Fruit fly (Drosophila melanogaster) whole organism, embryonic: ENCODE results near the gene SuUR.

ENCODE experiments used
- Asciz ChIP-seq: fragments of 200-800 bp; sonication (Bioruptor generic); optimal IDR thresholded peaks from 2 replicates; lab custom pipeline; 2017; ENCODE audit warnings: missing biosample characterization, mild to moderate bottlenecking, missing genetic modification characterization, missing genetic modification reagents
- BEAF-32 ChIP-seq: fragments of 200-800 bp; sonication (Bioruptor generic); optimal IDR thresholded peaks from 3 replicates; lab custom pipeline; 2017; ENCODE audit warnings: missing biosample characterization, missing genetic modification characterization, mild to moderate bottlenecking, moderate library complexity, missing genetic modification reagents
- BtbVII ChIP-seq: fragments of 200-800 bp; sonication (Bioruptor generic); optimal IDR thresholded peaks from 3 replicates; lab custom pipeline; 2017; ENCODE audit warnings: missing biosample characterization, mild to moderate bottlenecking, missing genetic modification characterization
- CG12219 ChIP-seq: fragments of 200-800 bp; sonication (Bioruptor generic); optimal IDR thresholded peaks from 3 replicates; lab custom pipeline; 2018; ENCODE audit warnings: missing biosample characterization, mild to moderate bottlenecking, missing genetic modification characterization
- CG12391 ChIP-seq: fragments of 200-800 bp; sonication (Bioruptor generic); optimal IDR thresholded peaks from 3 replicates; lab custom pipeline; 2018; ENCODE audit warnings: missing biosample characterization, mild to moderate bottlenecking, missing genetic modification characterization, moderate library complexity
- CG13296 ChIP-seq: fragments of 200-800 bp; sonication (Bioruptor generic); optimal IDR thresholded peaks from 3 replicates; lab custom pipeline; 2018; ENCODE audit warnings: missing biosample characterization, mild to moderate bottlenecking, missing genetic modification characterization
- CG15269 ChIP-seq: fragments of 200-800 bp; sonication (Bioruptor generic); optimal IDR thresholded peaks from 2 replicates; lab custom pipeline; 2018; ENCODE audit warnings: missing biosample characterization, mild to moderate bottlenecking, missing genetic modification characterization, moderate library complexity
- CG15601 ChIP-seq: fragments of 200-800 bp; sonication (Bioruptor generic); optimal IDR thresholded peaks from 3 replicates; lab custom pipeline; 2019; ENCODE audit warnings: missing biosample characterization, mild to moderate bottlenecking, missing genetic modification characterization, moderate library complexity
- CG16779 ChIP-seq: fragments of 200-800 bp; sonication (Bioruptor generic); IDR thresholded peaks from 2 replicates; pipeline ENCODE4 v1.3.6; 2022; ENCODE audit warnings: missing biosample characterization, missing genetic modification characterization
- CG16863 ChIP-seq: fragments of 200-800 bp; sonication (Bioruptor generic); optimal IDR thresholded peaks from 3 replicates; lab custom pipeline; 2016; ENCODE audit warnings: missing biosample characterization, missing genetic modification characterization
- CG2120 ChIP-seq: fragments of 200-800 bp; sonication (Bioruptor generic); optimal IDR thresholded peaks from 3 replicates; lab custom pipeline; 2016; ENCODE audit warnings: missing biosample characterization, missing genetic modification characterization
- CG30403 ChIP-seq: fragments of 200-800 bp; sonication (Bioruptor generic); optimal IDR thresholded peaks from 3 replicates; lab custom pipeline; 2016; ENCODE audit warnings: missing biosample characterization, missing genetic modification characterization
- CG31365 ChIP-seq: fragments of 200-800 bp; sonication (Bioruptor generic); optimal IDR thresholded peaks from 2 replicates; lab custom pipeline; 2018; ENCODE audit warnings: missing biosample characterization, mild to moderate bottlenecking, missing genetic modification characterization
- CG31441 ChIP-seq: fragments of 200-800 bp; sonication (Bioruptor generic); IDR thresholded peaks from 2 replicates; pipeline ENCODE4 v1.3.6; 2022; ENCODE audit warnings: missing biosample characterization, missing genetic modification characterization
- CG3281 ChIP-seq: fragments of 200-800 bp; sonication (Bioruptor generic); optimal IDR thresholded peaks from 3 replicates; lab custom pipeline; 2017; ENCODE audit warnings: missing biosample characterization, mild to moderate bottlenecking, missing genetic modification characterization
- CG33557 ChIP-seq: fragments of 200-800 bp; sonication (Bioruptor generic); optimal IDR thresholded peaks from 2 replicates; lab custom pipeline; 2019; ENCODE audit warnings: missing biosample characterization, mild to moderate bottlenecking, missing genetic modification characterization, moderate library complexity
- CG42726 ChIP-seq: fragments of 200-800 bp; sonication (Bioruptor generic); IDR thresholded peaks from 2 replicates; pipeline ENCODE4 v1.3.6; 2022; ENCODE audit warnings: missing biosample characterization, missing genetic modification characterization; ENCODE audit not compliant: partially characterized antibody
- CG6813 ChIP-seq: fragments of 200-800 bp; sonication (Bioruptor generic); optimal IDR thresholded peaks from 2 replicates; lab custom pipeline; 2017; ENCODE audit warnings: missing biosample characterization, missing genetic modification characterization, mild to moderate bottlenecking, moderate library complexity, missing genetic modification reagents
- CG7963 ChIP-seq: fragments of 200-800 bp; sonication (Bioruptor generic); IDR thresholded peaks from 3 replicates; pipeline ENCODE4 v1.3.6; 2022; ENCODE audit warnings: missing biosample characterization, missing genetic modification characterization; ENCODE audit not compliant: partially characterized antibody
- CG7987 ChIP-seq: fragments of 200-800 bp; sonication (Bioruptor generic); optimal IDR thresholded peaks from 2 replicates; lab custom pipeline; 2018; ENCODE audit warnings: missing biosample characterization, mild to moderate bottlenecking, missing genetic modification characterization, moderate library complexity
- D19B ChIP-seq: fragments of 200-800 bp; sonication (Bioruptor generic); optimal IDR thresholded peaks from 2 replicates; lab custom pipeline; 2017; ENCODE audit warnings: missing biosample characterization, mild to moderate bottlenecking, missing genetic modification characterization
- Deaf1 ChIP-seq: fragments of 200-800 bp; optimal IDR thresholded peaks from 3 replicates; lab custom pipeline; 2019; ENCODE audit warnings: missing biosample characterization, mild to moderate bottlenecking, missing genetic modification characterization, moderate library complexity
- Dip3 ChIP-seq: fragments of 200-800 bp; sonication (Bioruptor generic); optimal IDR thresholded peaks from 3 replicates; lab custom pipeline; 2016; ENCODE audit warnings: missing biosample characterization, missing genetic modification characterization
- Doc3 ChIP-seq: fragments of 200-800 bp; sonication (Bioruptor generic); IDR thresholded peaks from 3 replicates; pipeline ENCODE4 v1.3.6; 2022; ENCODE audit warnings: missing biosample characterization, missing genetic modification characterization; ENCODE audit not compliant: partially characterized antibody
- Hand ChIP-seq: fragments of 200-800 bp; sonication (Bioruptor generic); optimal IDR thresholded peaks from 2 replicates; lab custom pipeline; 2017; ENCODE audit warnings: mild to moderate bottlenecking, missing biosample characterization, missing genetic modification reagents, missing genetic modification characterization
- Hmx ChIP-seq: fragments of 200-800 bp; sonication (Bioruptor generic); optimal IDR thresholded peaks from 2 replicates; lab custom pipeline; 2016; ENCODE audit warnings: missing biosample characterization, missing genetic modification characterization
- Hr51 ChIP-seq, 2 experiments: fragments of 200-800 bp; sonication (Bioruptor generic); optimal IDR thresholded peaks; 2 replicates in 1 of 2; 3 replicates in 1 of 2; lab custom pipeline; 2016 to 2018; ENCODE audit warnings: missing biosample characterization in 2 of 2, missing genetic modification characterization in 2 of 2, mild to moderate bottlenecking in 1 of 2, moderate library complexity in 1 of 2
- Hr78 ChIP-seq, 2 experiments: fragments of 200-800 bp in 1 of 2; fragments of >200 bp in 1 of 2; sonication (Bioruptor generic) in 1 of 2; optimal IDR thresholded peaks; 2 replicates each; lab custom pipeline; 2017 to 2019; ENCODE audit warnings: missing biosample characterization in 2 of 2, missing genetic modification characterization in 2 of 2, mild to moderate bottlenecking in 1 of 2, moderate library complexity in 1 of 2
- Sox100B ChIP-seq: fragments of 200-800 bp; sonication (Bioruptor generic); optimal IDR thresholded peaks from 3 replicates; lab custom pipeline; 2018; ENCODE audit warnings: missing biosample characterization, mild to moderate bottlenecking, missing genetic modification characterization
- ab ChIP-seq: fragments of 200-800 bp; sonication (Bioruptor generic); optimal IDR thresholded peaks from 2 replicates; lab custom pipeline; 2016; ENCODE audit warnings: missing biosample characterization, missing genetic modification characterization
- abd-A ChIP-seq: fragments of 200-800 bp; sonication (Bioruptor generic); optimal IDR thresholded peaks from 3 replicates; lab custom pipeline; 2019; ENCODE audit warnings: missing biosample characterization, mild to moderate bottlenecking, missing genetic modification characterization, moderate library complexity
- amos ChIP-seq: fragments of 200-800 bp; sonication (Bioruptor generic); IDR thresholded peaks from 2 replicates; pipeline ENCODE4 v1.3.6; 2022; ENCODE audit warnings: missing biosample characterization, missing genetic modification characterization; ENCODE audit not compliant: partially characterized antibody
- az2 ChIP-seq: fragments of 200-800 bp; sonication (Bioruptor generic); optimal IDR thresholded peaks from 3 replicates; lab custom pipeline; 2016; ENCODE audit warnings: missing biosample characterization, missing genetic modification characterization
- crc ChIP-seq: fragments of 200-800 bp; sonication (Bioruptor generic); optimal IDR thresholded peaks from 2 replicates; lab custom pipeline; 2016; ENCODE audit warnings: missing biosample characterization, missing genetic modification characterization
- da ChIP-seq: fragments of 200-800 bp; sonication (Bioruptor generic); optimal IDR thresholded peaks from 2 replicates; lab custom pipeline; 2016; ENCODE audit warnings: missing biosample characterization, missing genetic modification characterization
- emc ChIP-seq: fragments of 200-800 bp; sonication (Bioruptor generic); optimal IDR thresholded peaks from 2 replicates; lab custom pipeline; 2016; ENCODE audit warnings: missing biosample characterization, missing genetic modification characterization
- eyg ChIP-seq: fragments of 200-800 bp; sonication (Bioruptor generic); optimal IDR thresholded peaks from 3 replicates; lab custom pipeline; 2016; ENCODE audit warnings: missing biosample characterization, missing genetic modification characterization
- gce ChIP-seq: fragments of 200-800 bp; sonication (Bioruptor generic); IDR thresholded peaks from 3 replicates; pipeline ENCODE4 v1.3.6; 2022; ENCODE audit warnings: missing biosample characterization, missing genetic modification characterization
- ken ChIP-seq: fragments of 200-800 bp; sonication (Bioruptor generic); IDR thresholded peaks from 3 replicates; pipeline ENCODE4 v1.3.6; 2022; ENCODE audit warnings: missing biosample characterization, missing genetic modification characterization
- lilli ChIP-seq: fragments of 200-800 bp; sonication (Bioruptor generic); optimal IDR thresholded peaks from 3 replicates; lab custom pipeline; 2016; ENCODE audit warnings: missing biosample characterization, missing genetic modification characterization
- nom ChIP-seq: fragments of 200-800 bp; sonication (Bioruptor generic); optimal IDR thresholded peaks from 2 replicates; lab custom pipeline; 2017; ENCODE audit warnings: missing biosample characterization, missing genetic modification characterization, mild to moderate bottlenecking, moderate library complexity, missing genetic modification reagents
- oc ChIP-seq: fragments of 200-800 bp; sonication (Bioruptor generic); optimal IDR thresholded peaks from 2 replicates; lab custom pipeline; 2018; ENCODE audit warnings: missing biosample characterization, mild to moderate bottlenecking, missing genetic modification characterization, moderate library complexity
- p53 ChIP-seq: fragments of 200-800 bp; sonication (Bioruptor generic); optimal IDR thresholded peaks from 2 replicates; lab custom pipeline; 2016; ENCODE audit warnings: missing biosample characterization, missing genetic modification characterization
- pho ChIP-seq: fragments of 200-800 bp; sonication (Bioruptor generic); optimal IDR thresholded peaks from 2 replicates; lab custom pipeline; 2016; ENCODE audit warnings: missing biosample characterization, missing genetic modification characterization
- pita ChIP-seq: fragments of 200-800 bp; sonication (Bioruptor generic); optimal IDR thresholded peaks from 2 replicates; lab custom pipeline; 2017; ENCODE audit warnings: missing biosample characterization, mild to moderate bottlenecking, missing genetic modification characterization
- vvl ChIP-seq: fragments of 200-800 bp; sonication (Bioruptor generic); IDR thresholded peaks from 2 replicates; pipeline ENCODE4 v1.3.6; 2022; ENCODE audit warnings: missing biosample characterization, missing genetic modification characterization
- wor ChIP-seq: fragments of 200-800 bp; sonication (Bioruptor generic); IDR thresholded peaks from 2 replicates; pipeline ENCODE4 v1.3.6; 2022; ENCODE audit warnings: missing biosample characterization, missing genetic modification characterization
- zen ChIP-seq: fragments of 200-800 bp; sonication (Bioruptor generic); optimal IDR thresholded peaks from 3 replicates; lab custom pipeline; 2018; ENCODE audit warnings: missing biosample characterization, mild to moderate bottlenecking, missing genetic modification characterization, moderate library complexity

Gene SuUR

dm6 chr3L:11089805-11090440, 25.1 kb downstream of the SuUR start (continued):
- TF ChIP-seq Hmx (GFP tag; lab: Kevin White, UChicago) (peak; percentile 68), Asciz (GFP tag; lab: Kevin White, UChicago) (peak; percentile 91), CG2120 (GFP tag; lab: Kevin White, UChicago) (peak; percentile 76), CG6813 (GFP tag; lab: Kevin White, UChicago) (peak; percentile 85), amos (GFP tag; lab: Robert Waterston, UW) (no peak), CG16779 (no peak), Hand (peak; percentile 82), pita (no peak), pho (GFP tag; lab: Kevin White, UChicago) (peak; percentile 69), CG15601 (peak; percentile 88), CG7987 (GFP tag; lab: Kevin White, UChicago) (peak; percentile 81), zen (tag; lab: Kevin White, UChicago) (peak; percentile 47), BEAF-32 (no peak), CG3281 (GFP tag; lab: Kevin White, UChicago) (peak; percentile 79), az2 (peak; percentile 95), CG7963 (no peak), emc (GFP tag; lab: Kevin White, UChicago) (peak; percentile 46), CG12391 (tag; lab: Kevin White, UChicago) (peak; percentile 96), Hr78 (GFP tag; optimal IDR thresholded peaks at IDR 0.05; lab: Kevin White, UChicago) (peak in 1 of 2 experiments; percentile 87), Doc3 (GFP tag; lab: Robert Waterston, UW) (no peak), CG12219 (GFP tag; lab: Kevin White, UChicago) (peak; percentile 85), Deaf1 (peak; percentile 77), abd-A (tag; lab: Kevin White, UChicago) (peak; percentile 10), nom (GFP tag; lab: Kevin White, UChicago) (no peak), CG31441 (GFP tag; lab: Robert Waterston, UW) (peak; percentile 97), da (GFP tag; lab: Kevin White, UChicago) (peak; percentile 67), D19B (GFP tag; lab: Kevin White, UChicago) (peak; percentile 62), CG30403 (peak; percentile 94), Hr51 (GFP tag; optimal IDR thresholded peaks at IDR 0.05; lab: Kevin White, UChicago) (peak; percentile 68 to 97), oc (tag; lab: Kevin White, UChicago) (peak; percentile 81), CG16863 (GFP tag; lab: Kevin White, UChicago) (peak; percentile 87), wor (GFP tag; lab: Robert Waterston, UW) (peak; percentile 86), ken (no peak), vvl (GFP tag; lab: Robert Waterston, UW) (peak; percentile 79), gce (GFP tag; lab: Robert Waterston, UW) (peak; percentile 59), CG13296 (GFP tag; lab: Kevin White, UChicago) (peak; percentile 90), CG15269 (tag; lab: Kevin White, UChicago) (peak; percentile 95), crc (GFP tag; lab: Kevin White, UChicago) (peak; percentile 61), CG33557 (GFP tag; lab: Kevin White, UChicago) (peak; percentile 85), eyg (GFP tag; lab: Kevin White, UChicago) (peak; percentile 77), lilli (GFP tag; lab: Kevin White, UChicago) (peak; percentile 89), CG42726 (GFP tag; lab: Robert Waterston, UW) (no peak), Dip3 (GFP tag; lab: Kevin White, UChicago) (peak; percentile 35), p53 (GFP tag; lab: Kevin White, UChicago) (peak; percentile 39), CG31365 (peak; percentile 39), ab (GFP tag; lab: Kevin White, UChicago) (peak; percentile 51), BtbVII (peak; percentile 78), Sox100B (GFP tag; lab: Kevin White, UChicago) (peak; percentile 97)
